Fruit fly (Drosophila melanogaster): ENCODE measurements around the gene CG42633.

DNA sequence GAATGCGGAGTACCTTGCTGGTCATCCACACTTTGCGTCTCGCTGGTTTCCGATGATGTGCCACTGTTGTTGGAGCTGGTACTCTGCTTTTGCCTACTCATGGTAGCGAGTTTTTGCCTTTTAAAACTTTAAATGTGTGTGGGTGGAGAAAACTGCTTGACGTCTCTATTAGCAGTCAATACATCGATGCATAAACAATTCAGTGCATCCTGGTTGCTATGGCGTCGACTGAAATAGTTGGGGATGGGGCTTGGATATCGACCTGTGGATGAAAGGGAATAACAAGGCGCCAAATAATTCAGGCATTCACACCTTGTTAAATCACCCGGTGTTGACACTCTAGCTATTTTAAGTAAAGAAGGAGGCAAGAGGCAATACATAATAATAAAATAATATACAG lies at the start of gene CG42633:
- TF ChIP-seq h (optimal IDR thresholded peaks at IDR 0.05) (no peak), psq (optimal IDR thresholded peaks at IDR 0.05) (no peak), insv (optimal IDR thresholded peaks at IDR 0.05) (no peak)

Measured in Kc167 (cell line).